Comparison of ENCODE assay signal across 4 fruit fly cellular contexts in genomic region chr3R:10881824-10882559, dm6.
TF ChIP-seq lines count a peak whose summit lies in the region.

Tpc1 (minus strand) TSS chr3R:10882188.

TF ChIP-seq in whole organism, adult, 20 proteins besides CTCF, POLR2A, EP300 and RAD21 (continued from another document):
- TF ChIP-seq ovo (GFP tag; optimal IDR thresholded peaks at IDR 0.05; lab: Kevin White, UChicago) (peak; percentile 9), kay (GFP tag; lab: Kevin White, UChicago; ENCODE audit: borderline replicate concordance) (no peak)

TF ChIP-seq in whole organism, embryonic, 481 proteins besides CTCF, POLR2A, EP300 and RAD21 (continued from another document and continues in another):
- peak; percentile 71 for TF ChIP-seq hb (GFP tag; IDR thresholded peaks at IDR 0.05; lab: Robert Waterston, UW; ENCODE audit: partially characterized antibody)
- peak; percentile 10 for TF ChIP-seq dm (GFP tag; optimal IDR thresholded peaks at IDR 0.05; lab: Kevin White, UChicago)
- no peak for TF ChIP-seq CG11398 (GFP tag; optimal IDR thresholded peaks at IDR 0.05; lab: Kevin White, UChicago)
- peak; percentile 93 for TF ChIP-seq Scr (GFP tag; IDR thresholded peaks at IDR 0.05; lab: Robert Waterston, UW; ENCODE audit: partially characterized antibody)
- no peak for TF ChIP-seq Vsx1 (GFP tag; optimal IDR thresholded peaks at IDR 0.05; lab: Kevin White, UChicago)
- no peak for TF ChIP-seq Poxn (GFP tag; IDR thresholded peaks at IDR 0.05; lab: Robert Waterston, UW)
- no peak for TF ChIP-seq CG11093 (GFP tag; IDR thresholded peaks at IDR 0.05; lab: Robert Waterston, UW)
- TF ChIP-seq NfI (GFP tag; optimal IDR thresholded peaks at IDR 0.05; lab: Kevin White, UChicago), result peak; percentile 28
- no peak for TF ChIP-seq tap (tag; optimal IDR thresholded peaks at IDR 0.05; lab: Kevin White, UChicago)
- TF ChIP-seq lilli (GFP tag; optimal IDR thresholded peaks at IDR 0.05; lab: Kevin White, UChicago), result peak; percentile 74
- TF ChIP-seq CG4404 (GFP tag; IDR thresholded peaks at IDR 0.05; lab: Robert Waterston, UW), result no peak
- no peak for TF ChIP-seq CG6813 (GFP tag; optimal IDR thresholded peaks at IDR 0.05; lab: Kevin White, UChicago)
- no peak for TF ChIP-seq odd (GFP tag; optimal IDR thresholded peaks at IDR 0.05; lab: Kevin White, UChicago)
- no peak for TF ChIP-seq seq (GFP tag; IDR thresholded peaks at IDR 0.05; lab: Robert Waterston, UW)
- TF ChIP-seq ssp (GFP tag; IDR thresholded peaks at IDR 0.05; lab: Robert Waterston, UW), result no peak
- TF ChIP-seq CG2678 (tag; optimal IDR thresholded peaks at IDR 0.05; lab: Kevin White, UChicago), result peak; percentile 33
- no peak for TF ChIP-seq caup (GFP tag; optimal IDR thresholded peaks at IDR 0.05; lab: Kevin White, UChicago; ENCODE audit: severe bottlenecking)
- peak; percentile 59 for TF ChIP-seq phol (tag; optimal IDR thresholded peaks at IDR 0.05; lab: Kevin White, UChicago)
- TF ChIP-seq NFAT (GFP tag; IDR thresholded peaks at IDR 0.05; lab: Robert Waterston, UW), result peak; percentile 20; the same call in 1 of the 2 replicates
- TF ChIP-seq PHDP (tag; optimal IDR thresholded peaks at IDR 0.05; lab: Kevin White, UChicago), result no peak
- TF ChIP-seq CG15269 (tag; optimal IDR thresholded peaks at IDR 0.05; lab: Kevin White, UChicago), result peak; percentile 2
- TF ChIP-seq shn (GFP tag; optimal IDR thresholded peaks at IDR 0.05; lab: Kevin White, UChicago), result peak; percentile 10
- peak; percentile 5 for TF ChIP-seq tin (GFP tag; optimal IDR thresholded peaks at IDR 0.05; lab: Kevin White, UChicago)
- no peak for TF ChIP-seq fd102C (GFP tag; optimal IDR thresholded peaks at IDR 0.05; lab: Kevin White, UChicago)
- TF ChIP-seq fd64A (GFP tag; optimal IDR thresholded peaks at IDR 0.05; lab: Kevin White, UChicago), result no peak
- peak; percentile 6 for TF ChIP-seq CG4820 (GFP tag; optimal IDR thresholded peaks at IDR 0.05; lab: Kevin White, UChicago)
- TF ChIP-seq ab (GFP tag; optimal IDR thresholded peaks at IDR 0.05; lab: Kevin White, UChicago), result no peak
- no peak for TF ChIP-seq nerfin-1 (tag; optimal IDR thresholded peaks at IDR 0.05; lab: Kevin White, UChicago)
- no peak for TF ChIP-seq CG1233 (GFP tag; optimal IDR thresholded peaks at IDR 0.05; lab: Kevin White, UChicago)
- TF ChIP-seq ato (GFP tag; IDR thresholded peaks at IDR 0.05; lab: Robert Waterston, UW; ENCODE audit: partially characterized antibody), result peak; percentile 35
- TF ChIP-seq tio (GFP tag; optimal IDR thresholded peaks at IDR 0.05; lab: Kevin White, UChicago), result no peak
- TF ChIP-seq stc (GFP tag; IDR thresholded peaks at IDR 0.05; lab: Robert Waterston, UW), result no peak
- peak; percentile 98 for TF ChIP-seq Dll (GFP tag; IDR thresholded peaks at IDR 0.05; lab: Robert Waterston, UW; ENCODE audit: partially characterized antibody)
- TF ChIP-seq CG4424 (GFP tag; optimal IDR thresholded peaks at IDR 0.05; lab: Kevin White, UChicago), result no peak
- no peak for TF ChIP-seq Atf6 (GFP tag; IDR thresholded peaks at IDR 0.05; lab: Robert Waterston, UW)
- TF ChIP-seq Spps (tag; optimal IDR thresholded peaks at IDR 0.05; lab: Kevin White, UChicago), result no peak
- TF ChIP-seq CG4707 (GFP tag; optimal IDR thresholded peaks at IDR 0.05; lab: Kevin White, UChicago), result no peak
- no peak for TF ChIP-seq CG31388 (GFP tag; optimal IDR thresholded peaks at IDR 0.05; lab: Kevin White, UChicago)
- peak; percentile 3 to 13 for TF ChIP-seq Hr51 (GFP tag; optimal IDR thresholded peaks at IDR 0.05; lab: Kevin White, UChicago)
- peak; percentile 76 for TF ChIP-seq CG2116 (GFP tag; optimal IDR thresholded peaks at IDR 0.05; lab: Kevin White, UChicago)
- TF ChIP-seq Opbp (GFP tag; IDR thresholded peaks at IDR 0.05; lab: Robert Waterston, UW; ENCODE audit: partially characterized antibody), result peak; percentile 69
- TF ChIP-seq CG1792 (GFP tag; optimal IDR thresholded peaks at IDR 0.05; lab: Kevin White, UChicago), result no peak
- no peak for TF ChIP-seq C15 (GFP tag; IDR thresholded peaks at IDR 0.05; lab: Robert Waterston, UW)
- peak; percentile 10 for TF ChIP-seq CG8924 (tag; optimal IDR thresholded peaks at IDR 0.05; lab: Kevin White, UChicago)

TF ChIP-seq in whole organism, prepupa, 60 proteins besides CTCF, POLR2A, EP300 and RAD21 (continued from another document):
- TF ChIP-seq salr (GFP tag; optimal IDR thresholded peaks at IDR 0.05; lab: Kevin White, UChicago) (no peak), spab (GFP tag; optimal IDR thresholded peaks at IDR 0.05; lab: Kevin White, UChicago) (no peak), CG7368 (GFP tag; optimal IDR thresholded peaks at IDR 0.05; lab: Kevin White, UChicago) (no peak), svp (GFP tag; lab: Kevin White, UChicago) (peak; percentile 65), dsx (GFP tag; optimal IDR thresholded peaks at IDR 0.05; lab: Kevin White, UChicago; ENCODE audit: poor library complexity, severe bottlenecking) (peak; percentile 20), cyc (GFP tag; optimal IDR thresholded peaks at IDR 0.05; lab: Kevin White, UChicago) (peak; percentile 15), topi (GFP tag; optimal IDR thresholded peaks at IDR 0.05; lab: Kevin White, UChicago) (no peak), Sox15 (GFP tag; optimal IDR thresholded peaks at IDR 0.05; lab: Kevin White, UChicago) (no peak), Hr4 (GFP tag; optimal IDR thresholded peaks at IDR 0.05; lab: Kevin White, UChicago) (peak; percentile 47), Lpt (GFP tag; optimal IDR thresholded peaks at IDR 0.05; lab: Kevin White, UChicago) (no peak), CG4318 (GFP tag; optimal IDR thresholded peaks at IDR 0.05; lab: Kevin White, UChicago) (no peak), CG3919 (GFP tag; optimal IDR thresholded peaks at IDR 0.05; lab: Kevin White, UChicago) (peak; percentile 47), CG10631 (GFP tag; optimal IDR thresholded peaks at IDR 0.05; lab: Kevin White, UChicago) (no peak), Sox14 (GFP tag; optimal IDR thresholded peaks at IDR 0.05; lab: Kevin White, UChicago) (peak; percentile 65), Blimp-1 (GFP tag; optimal IDR thresholded peaks at IDR 0.05; lab: Kevin White, UChicago) (peak; percentile 95), Ets21C (GFP tag; optimal IDR thresholded peaks at IDR 0.05; lab: Kevin White, UChicago) (peak; percentile 36), Hr38 (GFP tag; optimal IDR thresholded peaks at IDR 0.05; lab: Kevin White, UChicago) (no peak), CG6792 (GFP tag; optimal IDR thresholded peaks at IDR 0.05; lab: Kevin White, UChicago) (no peak), Eip75B (GFP tag; optimal IDR thresholded peaks at IDR 0.05; lab: Kevin White, UChicago) (peak; percentile 21), CG31627 (GFP tag; optimal IDR thresholded peaks at IDR 0.05; lab: Kevin White, UChicago) (peak; percentile 42), Gug (GFP tag; IDR thresholded peaks at IDR 0.05; lab: Robert Waterston, UW) (no peak), Eip93F (GFP tag; optimal IDR thresholded peaks at IDR 0.05; lab: Kevin White, UChicago) (no peak), Eip78C (GFP tag; lab: Kevin White, UChicago) (peak; percentile 67), eg (GFP tag; IDR thresholded peaks at IDR 0.05; lab: Robert Waterston, UW) (peak; percentile 35; the same call in 1 of the 3 replicates), dac (GFP tag; optimal IDR thresholded peaks at IDR 0.05; lab: Kevin White, UChicago) (no peak), CG11902 (GFP tag; optimal IDR thresholded peaks at IDR 0.05; lab: Kevin White, UChicago) (no peak), CG6854 (GFP tag; optimal IDR thresholded peaks at IDR 0.05; lab: Kevin White, UChicago) (peak; percentile 80), CG32006 (GFP tag; optimal IDR thresholded peaks at IDR 0.05; lab: Kevin White, UChicago) (peak; percentile 5), Hr39 (GFP tag; optimal IDR thresholded peaks at IDR 0.05; lab: Kevin White, UChicago) (peak; percentile 51), CG15336 (GFP tag; IDR thresholded peaks at IDR 0.05; lab: Robert Waterston, UW) (no peak), net (GFP tag; optimal IDR thresholded peaks at IDR 0.05; lab: Kevin White, UChicago) (no peak), fkh (GFP tag; optimal IDR thresholded peaks at IDR 0.05; lab: Kevin White, UChicago) (no peak), esn (GFP tag; optimal IDR thresholded peaks at IDR 0.05; lab: Kevin White, UChicago) (peak; percentile 40), CG10669 (GFP tag; optimal IDR thresholded peaks at IDR 0.05; lab: Kevin White, UChicago) (no peak), CG11294 (GFP tag; IDR thresholded peaks at IDR 0.05; lab: Robert Waterston, UW) (no peak), Met (GFP tag; optimal IDR thresholded peaks at IDR 0.05; lab: Kevin White, UChicago) (peak; percentile 39), CG11762 (GFP tag; optimal IDR thresholded peaks at IDR 0.05; lab: Kevin White, UChicago; ENCODE audit: insufficient read depth) (no peak), CG9139 (GFP tag; optimal IDR thresholded peaks at IDR 0.05; lab: Kevin White, UChicago) (no peak), lz (GFP tag; optimal IDR thresholded peaks at IDR 0.05; lab: Kevin White, UChicago) (peak; percentile 50), Ets96B (tag; optimal IDR thresholded peaks at IDR 0.05; lab: Kevin White, UChicago) (peak; percentile 9)

TF ChIP-seq in whole organism, wandering third instar larva, 38 proteins besides CTCF, POLR2A, EP300 and RAD21 (continued from another document):
- TF ChIP-seq lola (GFP tag; optimal IDR thresholded peaks at IDR 0.05; lab: Kevin White, UChicago) (no peak), HLH106 (tag; optimal IDR thresholded peaks at IDR 0.05; lab: Kevin White, UChicago) (peak; percentile 57), Mio (GFP tag; optimal IDR thresholded peaks at IDR 0.05; lab: Kevin White, UChicago) (no peak), Hnf4 (GFP tag; optimal IDR thresholded peaks at IDR 0.05; lab: Kevin White, UChicago) (peak; percentile 71), CG9705 (GFP tag; optimal IDR thresholded peaks at IDR 0.05; lab: Kevin White, UChicago) (peak; percentile 30), fru (GFP tag; optimal IDR thresholded peaks at IDR 0.05; lab: Kevin White, UChicago) (peak; percentile 82), dmrt93B (GFP tag; optimal IDR thresholded peaks at IDR 0.05; lab: Kevin White, UChicago) (no peak), GATAd (GFP tag; optimal IDR thresholded peaks at IDR 0.05; lab: Kevin White, UChicago) (no peak), rgr (GFP tag; optimal IDR thresholded peaks at IDR 0.05; lab: Kevin White, UChicago) (peak; percentile 52), Hr83 (GFP tag; optimal IDR thresholded peaks at IDR 0.05; lab: Kevin White, UChicago; ENCODE audit: poor library complexity, severe bottlenecking) (no peak), psq (GFP tag; optimal IDR thresholded peaks at IDR 0.05; lab: Kevin White, UChicago) (peak; percentile 2), woc (GFP tag; optimal IDR thresholded peaks at IDR 0.05; lab: Kevin White, UChicago) (peak; percentile 91), sage (GFP tag; optimal IDR thresholded peaks at IDR 0.05; lab: Kevin White, UChicago) (no peak), foxo (GFP tag; optimal IDR thresholded peaks at IDR 0.05; lab: Kevin White, UChicago) (peak in 1 of 2 experiments; percentile 34), Dif (GFP tag; optimal IDR thresholded peaks at IDR 0.05; lab: Kevin White, UChicago; ENCODE audit: partially characterized antibody) (no peak), sv (GFP tag; optimal IDR thresholded peaks at IDR 0.05; lab: Kevin White, UChicago) (peak; percentile 60)
